Worm (Caenorhabditis elegans): ENCODE measurements around the gene pals-34.

DNA sequence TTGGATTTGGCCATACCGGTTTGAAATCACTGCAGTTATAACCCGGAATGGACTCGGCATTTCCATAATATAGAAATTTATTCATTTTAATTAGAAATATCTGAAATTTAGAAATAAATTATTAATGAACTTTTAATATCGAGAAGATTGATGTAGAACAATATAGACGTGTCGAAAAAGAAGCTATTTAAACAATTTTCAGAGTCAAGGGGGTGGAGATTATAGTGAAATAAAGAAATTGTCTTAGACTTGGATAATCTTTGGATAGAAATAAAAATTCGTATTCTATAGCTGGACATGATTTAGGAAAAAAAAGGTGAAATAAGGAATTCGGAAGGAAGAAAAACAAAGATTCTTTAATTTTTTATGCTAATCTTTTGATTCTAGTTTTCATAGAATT lies 16.0 kb downstream of the pals-34 start, which contains the start of gene srt-53:
- TF ChIP-seq nhr-76 (tag; optimal IDR thresholded peaks at IDR 0.05) (no peak), ceh-20 (GFP tag; IDR thresholded peaks at IDR 0.05) (no peak), ZK546.5 (tag; optimal IDR thresholded peaks at IDR 0.05) (no peak), tra-1 (GFP tag; IDR thresholded peaks at IDR 0.05) (no peak), ztf-11 (tag; optimal IDR thresholded peaks at IDR 0.05) (no peak), unc-39 (tag; optimal IDR thresholded peaks at IDR 0.05) (no peak), nhr-77 (tag; optimal IDR thresholded peaks at IDR 0.05) (no peak), aha-1 (tag) (no peak), nhr-28 (tag; optimal IDR thresholded peaks at IDR 0.05) (no peak), gei-8 (GFP tag; optimal IDR thresholded peaks at IDR 0.05) (no peak), daf-12 (tag; optimal IDR thresholded peaks at IDR 0.05) (no peak)

Measured in whole organism, L4 larva.